Fruit fly (Drosophila melanogaster) whole organism, embryonic: ENCODE measurements around the gene Fer3.

Experiments
- BEAF-32 ChIP-seq: fragments of 200-800 bp; sonication (Bioruptor generic); optimal IDR thresholded peaks from 3 replicates; lab custom pipeline; 2017; ENCODE audit warnings: missing biosample characterization, missing genetic modification characterization, mild to moderate bottlenecking, moderate library complexity, missing genetic modification reagents
- CG10321 ChIP-seq: fragments of 200-800 bp; sonication (Bioruptor generic); IDR thresholded peaks from 2 replicates; pipeline ENCODE4 v1.3.6; 2022; ENCODE audit warnings: missing biosample characterization, missing genetic modification characterization
- CG11695 ChIP-seq: fragments of 200-800 bp; sonication (Bioruptor generic); IDR thresholded peaks from 3 replicates; pipeline ENCODE4 v1.3.6; 2022; ENCODE audit warnings: missing biosample characterization, missing genetic modification characterization
- CG13287 ChIP-seq: fragments of 200-800 bp; sonication (Bioruptor generic); IDR thresholded peaks from 2 replicates; pipeline ENCODE4 v1.3.6; 2022; ENCODE audit warnings: missing biosample characterization, missing genetic modification characterization; ENCODE audit not compliant: partially characterized antibody
- CG13775 ChIP-seq: fragments of 200-800 bp; sonication (Bioruptor generic); optimal IDR thresholded peaks from 3 replicates; lab custom pipeline; 2017; ENCODE audit warnings: missing biosample characterization, mild to moderate bottlenecking, missing genetic modification characterization
- CG1529 ChIP-seq: fragments of 200-800 bp; sonication (Bioruptor generic); optimal IDR thresholded peaks from 3 replicates; lab custom pipeline; 2018; ENCODE audit warnings: missing biosample characterization, missing genetic modification characterization
- CG15696 ChIP-seq: fragments of 200-800 bp; sonication (Bioruptor generic); optimal IDR thresholded peaks from 2 replicates; lab custom pipeline; 2019; ENCODE audit warnings: missing biosample characterization, mild to moderate bottlenecking, missing genetic modification characterization, moderate library complexity
- CG2116 ChIP-seq: fragments of 200-800 bp; sonication (Bioruptor generic); optimal IDR thresholded peaks from 3 replicates; lab custom pipeline; 2018; ENCODE audit warnings: missing biosample characterization, mild to moderate bottlenecking, missing genetic modification characterization
- CG2712 ChIP-seq: fragments of 200-800 bp; optimal IDR thresholded peaks from 3 replicates; lab custom pipeline; 2019; ENCODE audit warnings: missing biosample characterization, mild to moderate bottlenecking, missing genetic modification characterization, moderate library complexity
- CG3847 ChIP-seq: fragments of 200-800 bp; sonication (Bioruptor generic); IDR thresholded peaks from 2 replicates; pipeline ENCODE4 v1.3.6; 2022; ENCODE audit warnings: missing biosample characterization, missing genetic modification characterization
- CG3995 ChIP-seq: fragments of 200-800 bp; sonication (Bioruptor generic); optimal IDR thresholded peaks from 3 replicates; lab custom pipeline; 2016; ENCODE audit warnings: missing biosample characterization, missing genetic modification characterization
- CG4617 ChIP-seq: fragments of 200-800 bp; sonication (Bioruptor generic); optimal IDR thresholded peaks from 3 replicates; lab custom pipeline; 2016; ENCODE audit warnings: missing biosample characterization, missing genetic modification characterization, borderline replicate concordance
- CG4854 ChIP-seq: fragments of 200-800 bp; sonication (Bioruptor generic); optimal IDR thresholded peaks from 2 replicates; lab custom pipeline; 2016; ENCODE audit warnings: missing biosample characterization, missing genetic modification characterization, inconsistent platforms
- CG6654 ChIP-seq: fragments of 200-800 bp; sonication (Bioruptor generic); optimal IDR thresholded peaks from 2 replicates; lab custom pipeline; 2017; ENCODE audit warnings: missing biosample characterization, mild to moderate bottlenecking, missing genetic modification characterization
- CG7271 ChIP-seq: fragments of 200-800 bp; sonication (Bioruptor generic); optimal IDR thresholded peaks from 2 replicates; lab custom pipeline; 2018; ENCODE audit warnings: missing biosample characterization, mild to moderate bottlenecking, missing genetic modification characterization, moderate library complexity
- CG7357 ChIP-seq: fragments of 200-800 bp; sonication (Bioruptor generic); IDR thresholded peaks from 3 replicates; pipeline ENCODE4 v1.3.6; 2022; ENCODE audit warnings: missing biosample characterization, missing genetic modification characterization
- CTCF ChIP-seq: fragments of 200-800 bp; sonication (Bioruptor generic); optimal IDR thresholded peaks from 2 replicates; lab custom pipeline; 2017; ENCODE audit warnings: missing biosample characterization, mild to moderate bottlenecking, missing genetic modification characterization, moderate library complexity
- HLH4C ChIP-seq: fragments of 200-800 bp; sonication (Bioruptor generic); IDR thresholded peaks from 3 replicates; pipeline ENCODE4 v1.3.6; 2022; ENCODE audit warnings: missing biosample characterization, missing genetic modification characterization; ENCODE audit not compliant: partially characterized antibody
- Lhr ChIP-seq: fragments of 200-800 bp; sonication (Bioruptor generic); optimal IDR thresholded peaks from 3 replicates; lab custom pipeline; 2017; ENCODE audit warnings: mild to moderate bottlenecking, missing biosample characterization, missing genetic modification reagents, missing genetic modification characterization
- Med ChIP-seq: fragments of 200-800 bp; sonication (Bioruptor generic); peaks from one replicate; lab custom pipeline; 2016; ENCODE audit warnings: missing biosample characterization, missing genetic modification characterization, mild to moderate bottlenecking, inconsistent platforms, moderate library complexity
- Opbp ChIP-seq: fragments of 200-800 bp; sonication (Bioruptor generic); IDR thresholded peaks from 3 replicates; pipeline ENCODE4 v1.3.6; 2022; ENCODE audit warnings: missing biosample characterization, missing genetic modification characterization; ENCODE audit not compliant: partially characterized antibody
- Optix ChIP-seq: fragments of 200-800 bp; sonication (Bioruptor generic); IDR thresholded peaks from 3 replicates; pipeline ENCODE4 v1.3.6; 2022; ENCODE audit warnings: missing biosample characterization, missing genetic modification characterization
- Rfx ChIP-seq: fragments of 200-800 bp; sonication (Bioruptor generic); IDR thresholded peaks from 2 replicates; pipeline ENCODE4 v1.3.6; 2022; ENCODE audit warnings: missing biosample characterization, missing genetic modification characterization
- abd-A ChIP-seq: fragments of 200-800 bp; sonication (Bioruptor generic); optimal IDR thresholded peaks from 3 replicates; lab custom pipeline; 2019; ENCODE audit warnings: missing biosample characterization, mild to moderate bottlenecking, missing genetic modification characterization, moderate library complexity
- ase ChIP-seq: fragments of 200-800 bp; sonication (Bioruptor generic); IDR thresholded peaks from 3 replicates; pipeline ENCODE4 v1.3.6; 2022; ENCODE audit warnings: missing biosample characterization, missing genetic modification characterization
- ash1 ChIP-seq: fragments of 200-800 bp; sonication (Bioruptor generic); optimal IDR thresholded peaks from 2 replicates; lab custom pipeline; 2018; ENCODE audit warnings: missing biosample characterization, mild to moderate bottlenecking, missing genetic modification characterization
- cad ChIP-seq: fragments of >200 bp; optimal IDR thresholded peaks from 2 replicates; lab custom pipeline; 2017; ENCODE audit warnings: missing biosample characterization, missing genetic modification characterization
- chinmo ChIP-seq: fragments of 200-800 bp; sonication (Bioruptor generic); IDR thresholded peaks from 4 replicates; pipeline ENCODE4 v1.3.6; 2022; ENCODE audit warnings: missing biosample characterization, missing genetic modification characterization; ENCODE audit not compliant: partially characterized antibody
- chm ChIP-seq: fragments of 200-800 bp; sonication (Bioruptor generic); IDR thresholded peaks from 2 replicates; pipeline ENCODE4 v1.3.6; 2022; ENCODE audit warnings: missing biosample characterization, missing genetic modification characterization
- ci ChIP-seq: fragments of 200-800 bp; sonication (Bioruptor generic); IDR thresholded peaks from 3 replicates; pipeline ENCODE4 v1.3.6; 2022; ENCODE audit warnings: missing biosample characterization, missing genetic modification characterization
- crc ChIP-seq: fragments of 200-800 bp; sonication (Bioruptor generic); optimal IDR thresholded peaks from 2 replicates; lab custom pipeline; 2016; ENCODE audit warnings: missing biosample characterization, missing genetic modification characterization
- dm ChIP-seq: fragments of 200-800 bp; sonication (Bioruptor generic); optimal IDR thresholded peaks from 3 replicates; lab custom pipeline; 2016; ENCODE audit warnings: missing biosample characterization, missing genetic modification characterization
- fd96Cb ChIP-seq: fragments of 200-800 bp; sonication (Bioruptor generic); optimal IDR thresholded peaks from 2 replicates; lab custom pipeline; 2018; ENCODE audit warnings: missing biosample characterization, mild to moderate bottlenecking, missing genetic modification characterization, moderate library complexity
- fru ChIP-seq: fragments of >200 bp; optimal IDR thresholded peaks from 2 replicates; lab custom pipeline; 2017
- hb ChIP-seq: fragments of 200-800 bp; sonication (Bioruptor generic); IDR thresholded peaks from 3 replicates; pipeline ENCODE4 v1.3.6; 2022; ENCODE audit warnings: missing biosample characterization, missing genetic modification characterization; ENCODE audit not compliant: partially characterized antibody
- klu ChIP-seq: fragments of 200-800 bp; sonication (Bioruptor generic); IDR thresholded peaks from 2 replicates; pipeline ENCODE4 v1.3.6; 2022; ENCODE audit warnings: missing biosample characterization, missing genetic modification characterization
- lab ChIP-seq: fragments of 200-800 bp; sonication (Bioruptor generic); optimal IDR thresholded peaks from 3 replicates; lab custom pipeline; 2017; ENCODE audit warnings: missing biosample characterization, missing genetic modification characterization, mild to moderate bottlenecking, moderate library complexity, missing genetic modification reagents
- pan ChIP-seq, 4 experiments: fragments of >200 bp in 3 of 4; fragments of 200-800 bp in 1 of 4; sonication (Bioruptor generic) in 1 of 4; optimal IDR thresholded peaks in 3 of 4; IDR thresholded peaks in 1 of 4; 2 replicates each; pipeline versions ENCODE4 v1.3.6 to Lab custom; 2017 to 2022; ENCODE audit warnings: missing biosample characterization in 2 of 4, missing genetic modification characterization in 2 of 4, mixed read lengths in 1 of 4
- psq ChIP-seq: fragments of 200-800 bp; sonication (Bioruptor generic); optimal IDR thresholded peaks from 2 replicates; lab custom pipeline; 2017; ENCODE audit warnings: missing biosample characterization, missing genetic modification characterization
- ro ChIP-seq: fragments of 200-800 bp; sonication (Bioruptor generic); IDR thresholded peaks from 2 replicates; pipeline ENCODE4 v1.3.6; 2022; ENCODE audit warnings: missing biosample characterization, missing genetic modification characterization
- sens ChIP-seq: fragments of 200-800 bp; sonication (Bioruptor generic); peaks from one replicate; lab custom pipeline; 2016; ENCODE audit warnings: missing biosample characterization, missing genetic modification characterization
- sima ChIP-seq: fragments of 200-800 bp; sonication (Bioruptor generic); optimal IDR thresholded peaks from 2 replicates; lab custom pipeline; 2016; ENCODE audit warnings: missing biosample characterization, missing genetic modification characterization
- so ChIP-seq: fragments of 200-800 bp; sonication (Bioruptor generic); IDR thresholded peaks from 3 replicates; pipeline ENCODE4 v1.3.6; 2022; ENCODE audit warnings: missing biosample characterization, missing genetic modification characterization
- vvl ChIP-seq: fragments of 200-800 bp; sonication (Bioruptor generic); IDR thresholded peaks from 2 replicates; pipeline ENCODE4 v1.3.6; 2022; ENCODE audit warnings: missing biosample characterization, missing genetic modification characterization

Gene Fer3

dm6 chr3R:11665508-11665907 is 28.6 kb downstream of the Fer3 start (continued):
- TF ChIP-seq CG7271 (tag; lab: Kevin White, UChicago) = no peak
- TF ChIP-seq CG6654 (GFP tag; lab: Kevin White, UChicago) = no peak
- TF ChIP-seq CG4854 (GFP tag; lab: Kevin White, UChicago) = no peak
- no peak for TF ChIP-seq klu
- TF ChIP-seq hb (GFP tag; lab: Robert Waterston, UW) = no peak
- 0 out of 3 replicates have a peak, but pooled peaks have one; percentile 21 for TF ChIP-seq ci (GFP tag; lab: Robert Waterston, UW)
- no peak for TF ChIP-seq so
- no peak for TF ChIP-seq sima (GFP tag; lab: Kevin White, UChicago)
- TF ChIP-seq CG3995 (GFP tag; lab: Kevin White, UChicago) = peak; percentile 17
- no peak for TF ChIP-seq fru (lab: Kevin White, UChicago)
- TF ChIP-seq CTCF (GFP tag; lab: Kevin White, UChicago) = peak; percentile 97
- TF ChIP-seq ase (GFP tag; lab: Robert Waterston, UW) = 0 out of 3 replicates have a peak, but pooled peaks have one; percentile 8
- TF ChIP-seq crc = no peak
- TF ChIP-seq CG15696 (tag; lab: Kevin White, UChicago) = no peak
- TF ChIP-seq Lhr (GFP tag; lab: Kevin White, UChicago) = peak; percentile 26
- no peak for TF ChIP-seq HLH4C (GFP tag; lab: Robert Waterston, UW)
- TF ChIP-seq sens (GFP tag; lab: Kevin White, UChicago) = no peak
- TF ChIP-seq CG13287 (GFP tag; lab: Robert Waterston, UW) = peak; percentile 16; the same call in 1 of the 2 replicates
- TF ChIP-seq CG4617 (GFP tag; lab: Kevin White, UChicago) = no peak
- no peak for TF ChIP-seq CG7357 (GFP tag; lab: Robert Waterston, UW)
- no peak for TF ChIP-seq BEAF-32 (GFP tag; lab: Kevin White, UChicago)
- TF ChIP-seq vvl (GFP tag; lab: Robert Waterston, UW) = no peak
- TF ChIP-seq pan (optimal IDR thresholded peaks at IDR 0.05; lab: Kevin White, UChicago) = no peak
- peak in 1 of 2 experiments; percentile 27 for TF ChIP-seq pan (GFP tag; optimal IDR thresholded peaks at IDR 0.05 in 1 of 2, IDR thresholded peaks at IDR 0.05 in 1 of 2)
- TF ChIP-seq Opbp (GFP tag; lab: Robert Waterston, UW) = peak; percentile 36; the same call in 1 of the 3 replicates
- no peak for TF ChIP-seq lab (GFP tag; lab: Kevin White, UChicago)
- no peak for TF ChIP-seq ro (GFP tag; lab: Robert Waterston, UW)
- TF ChIP-seq CG2712 = peak; percentile 13
- no peak for TF ChIP-seq abd-A (tag; lab: Kevin White, UChicago)
- TF ChIP-seq chm (GFP tag; lab: Robert Waterston, UW) = no peak
- TF ChIP-seq Med (GFP tag; lab: Kevin White, UChicago) = peak; percentile 72
- TF ChIP-seq CG13775 = no peak
- TF ChIP-seq dm (GFP tag; lab: Kevin White, UChicago) = no peak
- no peak for TF ChIP-seq fd96Cb
- no peak for TF ChIP-seq CG11695 (GFP tag; lab: Robert Waterston, UW)
- TF ChIP-seq psq (GFP tag; lab: Kevin White, UChicago) = no peak
- TF ChIP-seq CG3847 (GFP tag; lab: Robert Waterston, UW) = no peak
- TF ChIP-seq CG1529 = no peak
- TF ChIP-seq chinmo (GFP tag; lab: Robert Waterston, UW) = peak; percentile 76; the same call in 1 of the 4 replicates
- no peak for TF ChIP-seq CG10321
- TF ChIP-seq Optix = no peak
- no peak for TF ChIP-seq ash1
- no peak for TF ChIP-seq cad (GFP tag; lab: Kevin White, UChicago)
- peak; percentile 4 for TF ChIP-seq CG2116 (GFP tag; lab: Kevin White, UChicago)
- 0 out of 2 replicates have a peak, but pooled peaks have one; percentile 5 for TF ChIP-seq Rfx (GFP tag; lab: Robert Waterston, UW)
